Fruit fly (Drosophila melanogaster) whole organism, embryonic: ENCODE results near the gene Ppt1.

ENCODE experiments used
- Abd-B ChIP-seq: fragments of 200-800 bp; sonication (Bioruptor generic); optimal IDR thresholded peaks from 2 replicates; lab custom pipeline; 2018; ENCODE audit warnings: missing biosample characterization, mild to moderate bottlenecking, missing genetic modification characterization, moderate library complexity
- Awh ChIP-seq: fragments of 200-800 bp; sonication (Bioruptor generic); IDR thresholded peaks from 2 replicates; pipeline ENCODE4, ENCODE4 v1.3.6; 2022; ENCODE audit warnings: missing biosample characterization, missing genetic modification characterization
- CG11504 ChIP-seq: fragments of 200-800 bp; sonication (Bioruptor generic); optimal IDR thresholded peaks from 3 replicates; lab custom pipeline; 2019; ENCODE audit warnings: missing biosample characterization, mild to moderate bottlenecking, missing genetic modification characterization, moderate library complexity
- CG12071 ChIP-seq: fragments of 200-800 bp; sonication (Bioruptor generic); optimal IDR thresholded peaks from 3 replicates; lab custom pipeline; 2018; ENCODE audit warnings: missing biosample characterization, mild to moderate bottlenecking, missing genetic modification characterization
- CG1233 ChIP-seq: fragments of 200-800 bp; sonication (Bioruptor generic); optimal IDR thresholded peaks from 4 replicates; lab custom pipeline; 2018; ENCODE audit warnings: missing biosample characterization, mild to moderate bottlenecking, missing genetic modification characterization
- CG12942 ChIP-seq: fragments of 200-800 bp; sonication (Bioruptor generic); optimal IDR thresholded peaks from 3 replicates; lab custom pipeline; 2016; ENCODE audit warnings: missing biosample characterization, missing genetic modification characterization
- CG14014 ChIP-seq: fragments of 200-800 bp; sonication (Bioruptor generic); IDR thresholded peaks from 2 replicates; pipeline ENCODE4 v1.3.6; 2022; ENCODE audit warnings: missing biosample characterization, missing genetic modification characterization
- CG14050 ChIP-seq: fragments of 200-800 bp; sonication (Bioruptor generic); IDR thresholded peaks from 3 replicates; pipeline ENCODE4 v1.3.6; 2022; ENCODE audit warnings: missing biosample characterization, missing genetic modification characterization
- CG1529 ChIP-seq: fragments of 200-800 bp; sonication (Bioruptor generic); optimal IDR thresholded peaks from 3 replicates; lab custom pipeline; 2018; ENCODE audit warnings: missing biosample characterization, missing genetic modification characterization
- CG16813 ChIP-seq: fragments of 200-800 bp; sonication (Bioruptor generic); IDR thresholded peaks from 3 replicates; pipeline ENCODE4 v1.3.6; 2022; ENCODE audit warnings: missing biosample characterization, missing genetic modification characterization; ENCODE audit not compliant: partially characterized antibody
- CG17385 ChIP-seq: fragments of 200-800 bp; sonication (Bioruptor generic); optimal IDR thresholded peaks from 3 replicates; lab custom pipeline; 2018; ENCODE audit warnings: missing biosample characterization, mild to moderate bottlenecking, missing genetic modification characterization
- CG18262 ChIP-seq: fragments of 200-800 bp; optimal IDR thresholded peaks from 3 replicates; lab custom pipeline; 2019; ENCODE audit warnings: missing biosample characterization, mild to moderate bottlenecking, missing genetic modification characterization, moderate library complexity
- CG2678 ChIP-seq: fragments of 200-800 bp; sonication (Bioruptor generic); optimal IDR thresholded peaks from 3 replicates; lab custom pipeline; 2019; ENCODE audit warnings: missing biosample characterization, mild to moderate bottlenecking, missing genetic modification characterization, moderate library complexity
- CG2712 ChIP-seq: fragments of 200-800 bp; optimal IDR thresholded peaks from 3 replicates; lab custom pipeline; 2019; ENCODE audit warnings: missing biosample characterization, mild to moderate bottlenecking, missing genetic modification characterization, moderate library complexity
- CG4730 ChIP-seq: fragments of 200-800 bp; sonication (Bioruptor generic); IDR thresholded peaks from 2 replicates; pipeline ENCODE4 v1.3.6; 2022; ENCODE audit warnings: missing biosample characterization, missing genetic modification characterization
- CG6813 ChIP-seq: fragments of 200-800 bp; sonication (Bioruptor generic); optimal IDR thresholded peaks from 2 replicates; lab custom pipeline; 2017; ENCODE audit warnings: missing biosample characterization, missing genetic modification characterization, mild to moderate bottlenecking, moderate library complexity, missing genetic modification reagents
- CG7372 ChIP-seq: fragments of 200-800 bp; sonication (Bioruptor generic); IDR thresholded peaks from 2 replicates; pipeline ENCODE4 v1.3.6; 2022; ENCODE audit warnings: missing biosample characterization, missing genetic modification characterization
- CG7928 ChIP-seq: fragments of 200-800 bp; sonication (Bioruptor generic); optimal IDR thresholded peaks from 2 replicates; lab custom pipeline; 2017; ENCODE audit warnings: missing biosample characterization, mild to moderate bottlenecking, missing genetic modification characterization
- CG7963 ChIP-seq: fragments of 200-800 bp; sonication (Bioruptor generic); IDR thresholded peaks from 3 replicates; pipeline ENCODE4 v1.3.6; 2022; ENCODE audit warnings: missing biosample characterization, missing genetic modification characterization; ENCODE audit not compliant: partially characterized antibody
- CG7987 ChIP-seq: fragments of 200-800 bp; sonication (Bioruptor generic); optimal IDR thresholded peaks from 2 replicates; lab custom pipeline; 2018; ENCODE audit warnings: missing biosample characterization, mild to moderate bottlenecking, missing genetic modification characterization, moderate library complexity
- CG8924 ChIP-seq: fragments of 200-800 bp; optimal IDR thresholded peaks from 3 replicates; lab custom pipeline; 2019; ENCODE audit warnings: missing biosample characterization, mild to moderate bottlenecking, missing genetic modification characterization, moderate library complexity
- CG8944 ChIP-seq: fragments of 200-800 bp; sonication (Bioruptor generic); optimal IDR thresholded peaks from 3 replicates; lab custom pipeline; 2016; ENCODE audit warnings: missing biosample characterization, missing genetic modification characterization
- Ets97D ChIP-seq: fragments of 200-800 bp; sonication (Bioruptor generic); optimal IDR thresholded peaks from 3 replicates; lab custom pipeline; 2016; ENCODE audit warnings: missing biosample characterization, missing genetic modification characterization
- HmgD ChIP-seq: fragments of 200-800 bp; sonication (Bioruptor generic); optimal IDR thresholded peaks from 3 replicates; lab custom pipeline; 2016; ENCODE audit warnings: missing biosample characterization, missing genetic modification characterization
- Hsf ChIP-seq: fragments of 200-800 bp; sonication (Bioruptor generic); optimal IDR thresholded peaks from 3 replicates; lab custom pipeline; 2016; ENCODE audit warnings: missing biosample characterization, missing genetic modification characterization
- Kr ChIP-seq: fragments of 200-800 bp; sonication (Bioruptor generic); optimal IDR thresholded peaks from 2 replicates; lab custom pipeline; 2017; ENCODE audit warnings: missing biosample characterization, mild to moderate bottlenecking, missing genetic modification characterization
- Mes4 ChIP-seq: fragments of 200-800 bp; sonication (Bioruptor generic); optimal IDR thresholded peaks from 2 replicates; lab custom pipeline; 2016; ENCODE audit warnings: missing biosample characterization, missing genetic modification characterization
- NFAT ChIP-seq: fragments of 200-800 bp; sonication (Bioruptor generic); IDR thresholded peaks from 2 replicates; pipeline ENCODE4 v1.3.6; 2022; ENCODE audit warnings: missing biosample characterization, missing genetic modification characterization
- Neu2 ChIP-seq: fragments of 200-800 bp; sonication (Bioruptor generic); optimal IDR thresholded peaks from 3 replicates; lab custom pipeline; 2016; ENCODE audit warnings: missing biosample characterization, missing genetic modification characterization, borderline replicate concordance
- Nf-YA ChIP-seq: fragments of 200-800 bp; sonication (Bioruptor generic); IDR thresholded peaks from 2 replicates; pipeline ENCODE4 v1.3.6; 2022; ENCODE audit warnings: missing biosample characterization, missing genetic modification characterization
- Opbp ChIP-seq: fragments of 200-800 bp; sonication (Bioruptor generic); IDR thresholded peaks from 3 replicates; pipeline ENCODE4 v1.3.6; 2022; ENCODE audit warnings: missing biosample characterization, missing genetic modification characterization; ENCODE audit not compliant: partially characterized antibody
- Pdp1 ChIP-seq, 2 experiments: fragments of 200-800 bp; sonication (Bioruptor generic); optimal IDR thresholded peaks; 3 replicates each; lab custom pipeline; 2016; ENCODE audit warnings: missing biosample characterization in 2 of 2, missing genetic modification characterization in 2 of 2, mild to moderate bottlenecking in 1 of 2, moderate library complexity in 1 of 2
- Ptx1 ChIP-seq: fragments of 200-800 bp; sonication (Bioruptor generic); IDR thresholded peaks from 2 replicates; pipeline ENCODE4 v1.3.6; 2022; ENCODE audit warnings: missing biosample characterization, missing genetic modification characterization
- Rx ChIP-seq: fragments of 200-800 bp; sonication (Bioruptor generic); IDR thresholded peaks from 2 replicates; pipeline ENCODE4 v1.3.6; 2022; ENCODE audit warnings: missing biosample characterization, missing genetic modification characterization
- Sin3A ChIP-seq: fragments of >200 bp; optimal IDR thresholded peaks from 2 replicates; lab custom pipeline; 2018
- YL-1 ChIP-seq: fragments of 200-800 bp; sonication (Bioruptor generic); optimal IDR thresholded peaks from 3 replicates; lab custom pipeline; 2017; ENCODE audit warnings: missing biosample characterization, mild to moderate bottlenecking, missing genetic modification characterization
- cwo ChIP-seq: fragments of 200-800 bp; sonication (Bioruptor generic); optimal IDR thresholded peaks from 3 replicates; lab custom pipeline; 2017; ENCODE audit warnings: missing biosample characterization, missing genetic modification characterization, mild to moderate bottlenecking, moderate library complexity, missing genetic modification reagents
- eyg ChIP-seq: fragments of 200-800 bp; sonication (Bioruptor generic); optimal IDR thresholded peaks from 3 replicates; lab custom pipeline; 2016; ENCODE audit warnings: missing biosample characterization, missing genetic modification characterization
- fu2 ChIP-seq: fragments of 200-800 bp; sonication (Bioruptor generic); optimal IDR thresholded peaks from 2 replicates; lab custom pipeline; 2016; ENCODE audit warnings: missing biosample characterization, missing genetic modification characterization
- gt ChIP-seq: fragments of 200-800 bp; sonication (Bioruptor generic); IDR thresholded peaks from 2 replicates; pipeline ENCODE4 v1.3.6; 2022; ENCODE audit warnings: missing biosample characterization, missing genetic modification characterization
- kah ChIP-seq: fragments of 200-800 bp; sonication (Bioruptor generic); optimal IDR thresholded peaks from 2 replicates; lab custom pipeline; 2018; ENCODE audit warnings: missing biosample characterization, mild to moderate bottlenecking, missing genetic modification characterization
- nau ChIP-seq: fragments of 200-800 bp; sonication (Bioruptor generic); optimal IDR thresholded peaks from 3 replicates; lab custom pipeline; 2017; ENCODE audit warnings: missing biosample characterization, mild to moderate bottlenecking, missing genetic modification characterization, missing genetic modification reagents
- oc ChIP-seq: fragments of 200-800 bp; sonication (Bioruptor generic); optimal IDR thresholded peaks from 2 replicates; lab custom pipeline; 2018; ENCODE audit warnings: missing biosample characterization, mild to moderate bottlenecking, missing genetic modification characterization, moderate library complexity
- phol ChIP-seq: fragments of 200-800 bp; sonication (Bioruptor generic); optimal IDR thresholded peaks from 3 replicates; lab custom pipeline; 2018; ENCODE audit warnings: missing biosample characterization, mild to moderate bottlenecking, missing genetic modification characterization, moderate library complexity
- psq ChIP-seq: fragments of 200-800 bp; sonication (Bioruptor generic); optimal IDR thresholded peaks from 2 replicates; lab custom pipeline; 2017; ENCODE audit warnings: missing biosample characterization, missing genetic modification characterization
- pum ChIP-seq: fragments of 200-800 bp; sonication (Bioruptor generic); optimal IDR thresholded peaks from 2 replicates; lab custom pipeline; 2016; ENCODE audit warnings: missing biosample characterization, missing genetic modification characterization
- schlank ChIP-seq: fragments of 200-800 bp; sonication (Bioruptor generic); optimal IDR thresholded peaks from 2 replicates; lab custom pipeline; 2018; ENCODE audit warnings: missing biosample characterization, mild to moderate bottlenecking, missing genetic modification characterization
- sisA ChIP-seq: fragments of 200-800 bp; sonication (Bioruptor generic); IDR thresholded peaks from 2 replicates; pipeline ENCODE4 v1.3.6; 2022; ENCODE audit warnings: missing biosample characterization, missing genetic modification characterization
- so ChIP-seq: fragments of 200-800 bp; sonication (Bioruptor generic); IDR thresholded peaks from 3 replicates; pipeline ENCODE4 v1.3.6; 2022; ENCODE audit warnings: missing biosample characterization, missing genetic modification characterization
- tup ChIP-seq: fragments of 200-800 bp; sonication (Bioruptor generic); optimal IDR thresholded peaks from 2 replicates; lab custom pipeline; 2016; ENCODE audit warnings: missing biosample characterization, mild to moderate bottlenecking, missing genetic modification characterization, moderate library complexity

Gene Ppt1

DNA sequence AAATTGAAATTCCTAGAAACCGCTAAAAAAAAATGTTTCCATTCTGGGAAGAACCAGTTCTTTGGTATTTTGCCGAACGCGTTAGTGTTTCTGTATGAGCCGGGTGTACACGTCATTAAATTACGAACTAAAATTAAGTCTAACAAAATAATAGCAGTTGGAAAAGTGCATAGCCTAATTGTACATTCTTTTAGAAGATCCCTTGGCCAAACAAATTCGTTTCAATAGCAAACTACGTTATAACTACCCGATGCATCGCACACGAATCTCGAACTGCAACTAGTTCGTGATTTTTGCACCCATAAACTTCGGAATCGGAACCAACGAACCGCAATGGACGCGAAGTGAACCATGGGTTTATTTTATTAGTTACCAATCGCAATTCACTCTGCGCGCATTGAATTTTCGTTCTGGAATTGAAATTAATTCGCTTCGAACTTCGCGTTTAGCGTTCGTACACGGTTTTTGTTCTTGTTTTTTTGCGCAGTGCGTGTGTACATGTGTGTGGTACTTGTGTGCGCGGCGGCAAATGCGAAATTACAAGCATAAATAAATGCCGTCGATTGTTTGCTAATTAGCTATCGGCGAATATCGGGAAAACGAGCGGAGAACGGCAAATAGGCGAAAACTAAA is 8.7 kb downstream of the Ppt1 start, which contains the start of gene CAH3 (continued):
- peak; percentile 84 for TF ChIP-seq sisA (GFP tag; lab: Robert Waterston, UW)
- peak; percentile 96 for TF ChIP-seq CG2712 (tag; lab: Kevin White, UChicago)
- peak; percentile 92 for TF ChIP-seq CG14050
- peak; percentile 76 for TF ChIP-seq HmgD (GFP tag; lab: Kevin White, UChicago)
- peak; percentile 90 for TF ChIP-seq schlank (tag; lab: Kevin White, UChicago)
- TF ChIP-seq gt (GFP tag; lab: Robert Waterston, UW): peak; percentile 77
- TF ChIP-seq CG14014 (GFP tag; lab: Robert Waterston, UW): peak; percentile 93
- peak; percentile 91 for TF ChIP-seq so (GFP tag; lab: Robert Waterston, UW)
- peak; percentile 92 for TF ChIP-seq fu2 (GFP tag; lab: Kevin White, UChicago)
- TF ChIP-seq CG12942 (GFP tag; lab: Kevin White, UChicago): peak; percentile 92
- TF ChIP-seq CG17385 (GFP tag; lab: Kevin White, UChicago): peak; percentile 85
- TF ChIP-seq Ptx1 (GFP tag; lab: Robert Waterston, UW): peak; percentile 90
- peak; percentile 93 for TF ChIP-seq CG11504 (tag; lab: Kevin White, UChicago)
- TF ChIP-seq CG12071 (GFP tag; lab: Kevin White, UChicago): peak; percentile 94
- TF ChIP-seq nau (GFP tag; lab: Kevin White, UChicago): peak; percentile 88
- TF ChIP-seq NFAT (GFP tag; lab: Robert Waterston, UW): peak; percentile 90
- peak; percentile 91 for TF ChIP-seq Mes4 (GFP tag; lab: Kevin White, UChicago)
- TF ChIP-seq eyg: peak; percentile 91
- TF ChIP-seq CG7372 (GFP tag; lab: Robert Waterston, UW): peak; percentile 94
- TF ChIP-seq Hsf (GFP tag; lab: Kevin White, UChicago): peak; percentile 95
- peak; percentile 45 for TF ChIP-seq Sin3A (lab: Kevin White, UChicago)
- TF ChIP-seq cwo (GFP tag; lab: Kevin White, UChicago): peak; percentile 88
- TF ChIP-seq CG18262: peak; percentile 95
- TF ChIP-seq Nf-YA (GFP tag; lab: Robert Waterston, UW): peak; percentile 85
- TF ChIP-seq psq (GFP tag; lab: Kevin White, UChicago): peak; percentile 70
- peak; percentile 59 for TF ChIP-seq Neu2 (GFP tag; lab: Kevin White, UChicago)
- peak; percentile 95 for TF ChIP-seq phol
- peak; percentile 90 for TF ChIP-seq Rx
- peak; percentile 33; the same call in 1 of the 3 replicates for TF ChIP-seq CG16813
- no peak for TF ChIP-seq Opbp (GFP tag; lab: Robert Waterston, UW)
- TF ChIP-seq CG4730 (GFP tag; lab: Robert Waterston, UW): peak; percentile 78
- peak; percentile 96 for TF ChIP-seq CG8924 (tag; lab: Kevin White, UChicago)
- peak; percentile 69 for TF ChIP-seq CG7928 (GFP tag; lab: Kevin White, UChicago)
- no peak for TF ChIP-seq Kr (GFP tag; lab: Kevin White, UChicago)
- TF ChIP-seq CG1529 (GFP tag; lab: Kevin White, UChicago): peak; percentile 88
- TF ChIP-seq Ets97D (GFP tag; lab: Kevin White, UChicago): peak; percentile 80
- TF ChIP-seq CG1233 (GFP tag; lab: Kevin White, UChicago): peak; percentile 92
- peak; percentile 83 for TF ChIP-seq kah
- TF ChIP-seq Pdp1 (GFP tag; optimal IDR thresholded peaks at IDR 0.05; lab: Kevin White, UChicago): peak; percentile 90 to 93
- peak; percentile 77 for TF ChIP-seq tup
- peak; percentile 77 for TF ChIP-seq YL-1
- TF ChIP-seq CG7963 (GFP tag; lab: Robert Waterston, UW): no peak
- TF ChIP-seq oc: peak; percentile 98
- TF ChIP-seq CG2678: peak; percentile 96
- TF ChIP-seq Abd-B (GFP tag; lab: Kevin White, UChicago): peak; percentile 89
- TF ChIP-seq CG6813 (GFP tag; lab: Kevin White, UChicago): peak; percentile 89
- TF ChIP-seq CG8944 (GFP tag; lab: Kevin White, UChicago): peak; percentile 95
- TF ChIP-seq pum (GFP tag; lab: Kevin White, UChicago): peak; percentile 93
- peak; percentile 81 for TF ChIP-seq CG7987
- TF ChIP-seq Awh (GFP tag; lab: Robert Waterston, UW): peak; percentile 93
